Worm (Caenorhabditis elegans) whole organism, early embryonic: ENCODE measurements around the gene C39D10.11.

Experiments used
- aly-1 ChIP-seq: sonication (generic microtip); optimal IDR thresholded peaks from 2 replicates; lab custom pipeline; 2016; ENCODE audit warnings: missing genetic modification characterization, missing compliant biosample characterization
- ama-1 ChIP-seq: fragments of 150-350 bp; optimal IDR thresholded peaks from 2 replicates; lab custom pipeline; 2014
- flt-1 ChIP-seq: fragments of 200-800 bp; sonication (Bioruptor generic); IDR thresholded peaks from 2 replicates; pipeline ENCODE4 v1.3.6; 2022; ENCODE audit warnings: missing genetic modification characterization, missing compliant biosample characterization
- pes-1 ChIP-seq: fragments of 200-800 bp; sonication (Bioruptor generic); IDR thresholded peaks from 2 replicates; pipeline ENCODE4 v1.3.6; 2022; ENCODE audit warnings: missing genetic modification reagents, missing genetic modification characterization, missing compliant biosample characterization

- TF ChIP-seq flt-1 (GFP tag; lab: Robert Waterston, UW) (no peak), aly-1 (tag; lab: Kevin White, UChicago) (no peak), pes-1 (GFP tag; lab: Robert Waterston, UW) (no peak), ama-1 (no peak)
Observed at ce11 chrX:7944999-7945398, 41.9 kb downstream of the C39D10.11 start, which contains the start of gene tnt-3.
